Fruit fly (Drosophila melanogaster) whole organism, pupa: ENCODE data around the gene Girdin.

Experiments used
- CG32121 ChIP-seq: fragments of 200-800 bp; sonication (Bioruptor generic); IDR thresholded peaks from 2 replicates; pipeline ENCODE4 v1.3.6; 2022; ENCODE audit warnings: missing biosample characterization, missing genetic modification characterization
- CG9948 ChIP-seq: fragments of 200-800 bp; sonication (Bioruptor generic); optimal IDR thresholded peaks from 2 replicates; lab custom pipeline; 2018; ENCODE audit warnings: missing biosample characterization, mild to moderate bottlenecking, missing genetic modification characterization, moderate library complexity
- EcR ChIP-seq: fragments of 200-800 bp; sonication (Bioruptor generic); optimal IDR thresholded peaks from 3 replicates; lab custom pipeline; 2019; ENCODE audit warnings: missing biosample characterization, missing genetic modification characterization, mild to moderate bottlenecking, moderate library complexity, missing genetic modification reagents
- Ets98B ChIP-seq: fragments of 200-800 bp; sonication (Bioruptor generic); IDR thresholded peaks from 2 replicates; pipeline ENCODE4 v1.3.6; 2022; ENCODE audit warnings: missing biosample characterization, missing genetic modification characterization
- rn ChIP-seq: fragments of 200-800 bp; sonication (Bioruptor generic); IDR thresholded peaks from 2 replicates; pipeline ENCODE4 v1.3.6; 2022; ENCODE audit warnings: missing biosample characterization, missing genetic modification characterization

DNA sequence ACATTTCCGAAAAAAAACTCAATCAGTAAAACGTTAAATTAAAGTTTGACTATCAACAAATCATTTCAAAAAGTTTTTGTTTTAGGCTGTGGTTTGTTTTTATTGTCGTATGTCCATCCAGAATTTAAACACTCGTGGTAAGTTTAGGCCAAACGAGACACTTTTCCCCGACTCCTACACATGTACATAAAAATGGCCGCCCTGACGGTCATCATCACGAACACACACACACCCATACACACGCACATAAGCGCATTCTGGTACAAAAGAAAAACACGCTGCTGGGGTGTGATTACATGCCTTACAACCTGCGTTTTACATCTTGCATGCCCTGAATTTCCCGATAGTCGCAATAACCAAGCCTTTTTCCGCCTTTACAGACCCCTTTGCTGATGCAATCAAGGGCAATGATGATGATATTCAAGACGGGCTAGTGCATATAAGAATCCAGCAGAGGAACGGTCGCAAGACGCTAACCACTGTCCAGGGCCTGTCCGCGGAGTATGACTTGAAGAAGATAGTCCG is 44.7 kb downstream of the Girdin start:
- no peak for TF ChIP-seq Ets98B (GFP tag; lab: Robert Waterston, UW)
- peak; percentile 39 for TF ChIP-seq EcR (GFP tag; lab: Kevin White, UChicago)
- no peak for TF ChIP-seq rn (GFP tag; lab: Robert Waterston, UW)
- TF ChIP-seq CG9948 (tag; lab: Kevin White, UChicago), result no peak
- TF ChIP-seq CG32121, result no peak
